Worm (Caenorhabditis elegans) whole organism, L4/young adult: ENCODE measurements around the gene F18H3.4.

Source experiments
- W03F9.2 ChIP-seq: fragments of 150-350 bp; optimal IDR thresholded peaks from 2 replicates; lab custom pipeline; 2014; ENCODE audit warnings: missing biosample characterization, missing genetic modification characterization
- dao-5 ChIP-seq: sonication (generic microtip); optimal IDR thresholded peaks from 2 replicates; lab custom pipeline; 2016; ENCODE audit warnings: missing genotype, missing genetic modification characterization, moderate library complexity, missing compliant biosample characterization
- him-1 ChIP-seq: sonication (generic microtip); optimal IDR thresholded peaks from 2 replicates; lab custom pipeline; 2016; ENCODE audit warnings: missing genotype, missing genetic modification reagents, missing genetic modification characterization, missing compliant biosample characterization

- TF ChIP-seq W03F9.2 (tag; lab: Kevin White, UChicago) (no peak), him-1 (no peak), dao-5 (tag; lab: Kevin White, UChicago) (no peak)
Observed at ce11 chrX:13539701-13540100, 10.8 kb downstream of the F18H3.4 start.
